Fruit fly (Drosophila melanogaster) whole organism, pupa: ENCODE results near the gene Prp5.

Source experiments
- CG10348 ChIP-seq: fragments of 200-800 bp; sonication (Bioruptor generic); IDR thresholded peaks from 2 replicates; pipeline ENCODE4 v1.3.6; 2022; ENCODE audit warnings: missing biosample characterization, missing genetic modification characterization
- CG12605 ChIP-seq: fragments of 200-800 bp; sonication (Bioruptor generic); IDR thresholded peaks from 2 replicates; pipeline ENCODE4 v1.3.6; 2022; ENCODE audit warnings: missing biosample characterization, missing genetic modification characterization
- CG13204 ChIP-seq: fragments of 200-800 bp; sonication (Bioruptor generic); optimal IDR thresholded peaks from 2 replicates; lab custom pipeline; 2018; ENCODE audit warnings: missing biosample characterization, mild to moderate bottlenecking, missing genetic modification characterization, moderate library complexity
- CG14655 ChIP-seq: fragments of 200-800 bp; sonication (Bioruptor generic); optimal IDR thresholded peaks from 3 replicates; lab custom pipeline; 2017; ENCODE audit warnings: mild to moderate bottlenecking, missing biosample characterization, missing genetic modification reagents, missing genetic modification characterization
- CG15710 ChIP-seq: fragments of 200-800 bp; sonication (Bioruptor generic); optimal IDR thresholded peaks from 2 replicates; lab custom pipeline; 2018; ENCODE audit warnings: missing biosample characterization, mild to moderate bottlenecking, missing genetic modification characterization, moderate library complexity
- CG17806 ChIP-seq: fragments of 200-800 bp; sonication (Bioruptor generic); optimal IDR thresholded peaks from 2 replicates; lab custom pipeline; 2018; ENCODE audit warnings: missing biosample characterization, mild to moderate bottlenecking, missing genetic modification characterization, moderate library complexity
- CG32121 ChIP-seq: fragments of 200-800 bp; sonication (Bioruptor generic); IDR thresholded peaks from 2 replicates; pipeline ENCODE4 v1.3.6; 2022; ENCODE audit warnings: missing biosample characterization, missing genetic modification characterization
- CG34367 ChIP-seq: fragments of 200-800 bp; sonication (Bioruptor generic); optimal IDR thresholded peaks from 2 replicates; lab custom pipeline; 2018; ENCODE audit warnings: missing biosample characterization, mild to moderate bottlenecking, missing genetic modification characterization
- CG4496 ChIP-seq: fragments of 200-800 bp; sonication (Bioruptor generic); IDR thresholded peaks from 3 replicates; pipeline ENCODE4 v1.3.6; 2022; ENCODE audit warnings: missing biosample characterization, missing genetic modification characterization
- CG8159 ChIP-seq: fragments of 200-800 bp; sonication (Bioruptor generic); optimal IDR thresholded peaks from 3 replicates; lab custom pipeline; 2018; ENCODE audit warnings: missing biosample characterization, mild to moderate bottlenecking, missing genetic modification characterization, moderate library complexity
- CG8301 ChIP-seq: fragments of 200-800 bp; sonication (Bioruptor generic); optimal IDR thresholded peaks from 2 replicates; lab custom pipeline; 2018; ENCODE audit warnings: missing biosample characterization, mild to moderate bottlenecking, missing genetic modification characterization
- CG9948 ChIP-seq: fragments of 200-800 bp; sonication (Bioruptor generic); optimal IDR thresholded peaks from 2 replicates; lab custom pipeline; 2018; ENCODE audit warnings: missing biosample characterization, mild to moderate bottlenecking, missing genetic modification characterization, moderate library complexity
- D1 ChIP-seq: fragments of 200-800 bp; sonication (Bioruptor generic); optimal IDR thresholded peaks from 2 replicates; lab custom pipeline; 2018; ENCODE audit warnings: missing biosample characterization, mild to moderate bottlenecking, missing genetic modification characterization, moderate library complexity
- EcR ChIP-seq: fragments of 200-800 bp; sonication (Bioruptor generic); optimal IDR thresholded peaks from 3 replicates; lab custom pipeline; 2019; ENCODE audit warnings: missing biosample characterization, missing genetic modification characterization, mild to moderate bottlenecking, moderate library complexity, missing genetic modification reagents
- Ets98B ChIP-seq: fragments of 200-800 bp; sonication (Bioruptor generic); IDR thresholded peaks from 2 replicates; pipeline ENCODE4 v1.3.6; 2022; ENCODE audit warnings: missing biosample characterization, missing genetic modification characterization
- Pif1A ChIP-seq: fragments of 200-800 bp; sonication (Bioruptor generic); optimal IDR thresholded peaks from 3 replicates; lab custom pipeline; 2016; ENCODE audit warnings: missing biosample characterization, missing genetic modification characterization
- Pif1B ChIP-seq: fragments of 200-800 bp; sonication (Bioruptor generic); optimal IDR thresholded peaks from 3 replicates; lab custom pipeline; 2016; ENCODE audit warnings: missing biosample characterization, missing genetic modification characterization
- Snoo ChIP-seq: fragments of 200-800 bp; sonication (Bioruptor generic); optimal IDR thresholded peaks from 3 replicates; lab custom pipeline; 2017; ENCODE audit warnings: missing biosample characterization, mild to moderate bottlenecking, missing genetic modification characterization, inconsistent platforms
- fd96Ca ChIP-seq: fragments of 200-800 bp; sonication (Bioruptor generic); IDR thresholded peaks from 3 replicates; pipeline ENCODE4 v1.3.6; 2022; ENCODE audit warnings: missing biosample characterization, missing genetic modification characterization
- gl ChIP-seq: fragments of 200-800 bp; sonication (Bioruptor generic); optimal IDR thresholded peaks from 2 replicates; lab custom pipeline; 2018; ENCODE audit warnings: missing biosample characterization, mild to moderate bottlenecking, missing genetic modification characterization
- rn ChIP-seq: fragments of 200-800 bp; sonication (Bioruptor generic); IDR thresholded peaks from 2 replicates; pipeline ENCODE4 v1.3.6; 2022; ENCODE audit warnings: missing biosample characterization, missing genetic modification characterization

The Prp5 gene

dm6 chrX:15344473-15345331 lies at the start of gene Prp5, which contains the start of gene CG12608:
TSS of gene Prp5 (plus strand) at chrX:15345169.
TSS of gene CG12608 (minus strand) at chrX:15344625.
- TF ChIP-seq CG10348 (GFP tag; lab: Robert Waterston, UW) (no peak), rn (GFP tag; lab: Robert Waterston, UW) (no peak), CG13204 (GFP tag; lab: Kevin White, UChicago) (no peak), Pif1B (GFP tag; lab: Kevin White, UChicago) (no peak), CG8159 (tag; lab: Kevin White, UChicago) (no peak)

- TF ChIP-seq fd96Ca (GFP tag; lab: Robert Waterston, UW) (peak; percentile 30; the same call in 1 of the 3 replicates), CG15710 (tag; lab: Kevin White, UChicago) (peak; percentile 6), rn (GFP tag; lab: Robert Waterston, UW) (no peak), Snoo (tag; lab: Kevin White, UChicago) (peak; percentile 6), CG32121 (0 out of 2 replicates have a peak, but pooled peaks have one; percentile 31), CG9948 (tag; lab: Kevin White, UChicago) (peak; percentile 9), CG14655 (GFP tag; lab: Kevin White, UChicago) (peak; percentile 16), CG17806 (no peak), CG8301 (tag; lab: Kevin White, UChicago) (peak; percentile 16), EcR (GFP tag; lab: Kevin White, UChicago) (no peak), CG4496 (GFP tag; lab: Robert Waterston, UW) (no peak), Ets98B (GFP tag; lab: Robert Waterston, UW) (peak; percentile 25; the same call in 1 of the 2 replicates), gl (tag; lab: Kevin White, UChicago) (no peak), CG12605 (0 out of 2 replicates have a peak, but pooled peaks have one; percentile 5), Pif1B (GFP tag; lab: Kevin White, UChicago) (no peak), CG8159 (tag; lab: Kevin White, UChicago) (peak; percentile 27), D1 (tag; lab: Kevin White, UChicago) (no peak)
Measured at dm6 chrX:15296969-15297816, 47.8 kb upstream of the Prp5 start, which contains the start of gene gce. TSS of gene gce (plus strand) at chrX:15297766.

DNA sequence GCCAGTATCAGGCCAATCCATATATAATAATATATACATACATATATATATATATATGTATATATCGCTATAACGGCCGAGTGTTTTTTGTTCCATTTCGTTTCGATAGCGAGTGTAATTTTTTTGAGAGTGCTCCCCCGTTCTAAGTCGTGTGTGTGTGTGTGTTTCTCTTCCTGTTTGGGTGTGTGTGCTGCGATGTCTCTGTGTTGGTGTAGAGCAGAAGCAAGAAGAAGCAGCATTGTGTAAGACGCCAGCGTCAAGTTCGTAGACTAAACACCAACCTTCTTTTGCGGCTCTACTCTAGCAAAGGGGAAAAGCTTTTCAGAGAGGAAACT lies 47.0 kb upstream of the Prp5 start:
- TF ChIP-seq CG15710 (tag; lab: Kevin White, UChicago), result no peak
- no peak for TF ChIP-seq Pif1A
- no peak for TF ChIP-seq CG10348 (GFP tag; lab: Robert Waterston, UW)
- TF ChIP-seq CG14655 (GFP tag; lab: Kevin White, UChicago), result no peak
- TF ChIP-seq CG9948 (tag; lab: Kevin White, UChicago), result no peak
- TF ChIP-seq CG32121, result no peak
- no peak for TF ChIP-seq Ets98B (GFP tag; lab: Robert Waterston, UW)
- no peak for TF ChIP-seq EcR (GFP tag; lab: Kevin White, UChicago)
- no peak for TF ChIP-seq fd96Ca (GFP tag; lab: Robert Waterston, UW)
- no peak for TF ChIP-seq CG8301 (tag; lab: Kevin White, UChicago)
- TF ChIP-seq CG8159 (tag; lab: Kevin White, UChicago), result no peak
- no peak for TF ChIP-seq CG17806
- TF ChIP-seq D1 (tag; lab: Kevin White, UChicago), result no peak
- no peak for TF ChIP-seq CG4496 (GFP tag; lab: Robert Waterston, UW)
- no peak for TF ChIP-seq Snoo (tag; lab: Kevin White, UChicago)
- no peak for TF ChIP-seq CG12605
- no peak for TF ChIP-seq CG13204 (GFP tag; lab: Kevin White, UChicago)
- TF ChIP-seq rn (GFP tag; lab: Robert Waterston, UW), result no peak

dm6 chrX:15298298-15299069 lies 46.5 kb upstream of the Prp5 start:
- peak; percentile 85 for TF ChIP-seq CG9948 (tag; lab: Kevin White, UChicago)
- TF ChIP-seq D1 (tag; lab: Kevin White, UChicago), result peak; percentile 57
- peak; percentile 94 for TF ChIP-seq CG32121
- TF ChIP-seq Pif1A, result peak; percentile 70
- TF ChIP-seq CG17806, result peak; percentile 77
- TF ChIP-seq CG14655 (GFP tag; lab: Kevin White, UChicago), result peak; percentile 95
- peak; percentile 78 for TF ChIP-seq CG12605
- peak; percentile 92 for TF ChIP-seq CG4496 (GFP tag; lab: Robert Waterston, UW)
- TF ChIP-seq fd96Ca (GFP tag; lab: Robert Waterston, UW), result peak; percentile 91
- TF ChIP-seq EcR (GFP tag; lab: Kevin White, UChicago), result peak; percentile 79
- TF ChIP-seq Snoo (tag; lab: Kevin White, UChicago), result peak; percentile 87
- TF ChIP-seq Pif1B (GFP tag; lab: Kevin White, UChicago), result peak; percentile 66
- TF ChIP-seq gl (tag; lab: Kevin White, UChicago), result peak; percentile 47
- peak; percentile 92 for TF ChIP-seq CG10348 (GFP tag; lab: Robert Waterston, UW)
- peak; percentile 82 for TF ChIP-seq CG34367
- peak; percentile 92 for TF ChIP-seq CG8159 (tag; lab: Kevin White, UChicago)
- TF ChIP-seq CG8301 (tag; lab: Kevin White, UChicago), result peak; percentile 91
- peak; percentile 99 for TF ChIP-seq CG13204 (GFP tag; lab: Kevin White, UChicago)
- peak; percentile 85 for TF ChIP-seq rn (GFP tag; lab: Robert Waterston, UW)
- TF ChIP-seq Ets98B (GFP tag; lab: Robert Waterston, UW), result peak; percentile 88
- TF ChIP-seq CG15710 (tag; lab: Kevin White, UChicago), result peak; percentile 89
